Fruit fly (Drosophila melanogaster) whole organism, embryonic: ENCODE results near the gene CG5381.

Source experiments
- B-H2 ChIP-seq: fragments of 200-800 bp; sonication (Bioruptor generic); optimal IDR thresholded peaks from 2 replicates; lab custom pipeline; 2018; ENCODE audit warnings: missing biosample characterization, mild to moderate bottlenecking, missing genetic modification characterization
- CG12104 ChIP-seq: fragments of 200-800 bp; sonication (Bioruptor generic); optimal IDR thresholded peaks from 3 replicates; lab custom pipeline; 2016; ENCODE audit warnings: missing biosample characterization, missing genetic modification characterization
- CG12744 ChIP-seq: fragments of 200-800 bp; sonication (Bioruptor generic); optimal IDR thresholded peaks from 2 replicates; lab custom pipeline; 2016; ENCODE audit warnings: missing biosample characterization, missing genetic modification characterization
- CG12942 ChIP-seq: fragments of 200-800 bp; sonication (Bioruptor generic); optimal IDR thresholded peaks from 3 replicates; lab custom pipeline; 2016; ENCODE audit warnings: missing biosample characterization, missing genetic modification characterization
- CG13624 ChIP-seq: fragments of 200-800 bp; sonication (Bioruptor generic); optimal IDR thresholded peaks from 2 replicates; lab custom pipeline; 2016; ENCODE audit warnings: missing biosample characterization, missing genetic modification characterization
- CG13775 ChIP-seq: fragments of 200-800 bp; sonication (Bioruptor generic); optimal IDR thresholded peaks from 3 replicates; lab custom pipeline; 2017; ENCODE audit warnings: missing biosample characterization, mild to moderate bottlenecking, missing genetic modification characterization
- CG15696 ChIP-seq: fragments of 200-800 bp; sonication (Bioruptor generic); optimal IDR thresholded peaks from 2 replicates; lab custom pipeline; 2019; ENCODE audit warnings: missing biosample characterization, mild to moderate bottlenecking, missing genetic modification characterization, moderate library complexity
- CG1602 ChIP-seq: fragments of 200-800 bp; sonication (Bioruptor generic); optimal IDR thresholded peaks from 3 replicates; lab custom pipeline; 2016; ENCODE audit warnings: missing biosample characterization, missing genetic modification characterization
- CG16813 ChIP-seq: fragments of 200-800 bp; sonication (Bioruptor generic); IDR thresholded peaks from 3 replicates; pipeline ENCODE4 v1.3.6; 2022; ENCODE audit warnings: missing biosample characterization, missing genetic modification characterization; ENCODE audit not compliant: partially characterized antibody
- CG17328 ChIP-seq: fragments of 200-800 bp; sonication (Bioruptor generic); IDR thresholded peaks from 2 replicates; pipeline ENCODE4 v1.3.6; 2022; ENCODE audit warnings: missing biosample characterization, missing genetic modification characterization
- CG18011 ChIP-seq: fragments of 200-800 bp; sonication (Bioruptor generic); optimal IDR thresholded peaks from 2 replicates; lab custom pipeline; 2017; ENCODE audit warnings: missing biosample characterization, missing genetic modification characterization, mild to moderate bottlenecking, moderate library complexity, missing genotype
- CG2199 ChIP-seq: fragments of 200-800 bp; sonication (Bioruptor generic); IDR thresholded peaks from 3 replicates; pipeline ENCODE4 v1.3.6; 2022; ENCODE audit warnings: missing biosample characterization, missing genetic modification characterization
- CG31441 ChIP-seq: fragments of 200-800 bp; sonication (Bioruptor generic); IDR thresholded peaks from 2 replicates; pipeline ENCODE4 v1.3.6; 2022; ENCODE audit warnings: missing biosample characterization, missing genetic modification characterization
- CG3163 ChIP-seq: fragments of 200-800 bp; sonication (Bioruptor generic); optimal IDR thresholded peaks from 3 replicates; lab custom pipeline; 2016; ENCODE audit warnings: missing biosample characterization, missing genetic modification characterization
- CG4854 ChIP-seq: fragments of 200-800 bp; sonication (Bioruptor generic); optimal IDR thresholded peaks from 2 replicates; lab custom pipeline; 2016; ENCODE audit warnings: missing biosample characterization, missing genetic modification characterization, inconsistent platforms
- CG6683 ChIP-seq: fragments of 200-800 bp; sonication (Bioruptor generic); optimal IDR thresholded peaks from 2 replicates; lab custom pipeline; 2017; ENCODE audit warnings: missing biosample characterization, mild to moderate bottlenecking, missing genetic modification characterization, missing genetic modification reagents
- CG8388 ChIP-seq: fragments of 200-800 bp; sonication (Bioruptor generic); optimal IDR thresholded peaks from 2 replicates; lab custom pipeline; 2019; ENCODE audit warnings: missing biosample characterization, mild to moderate bottlenecking, missing genetic modification characterization, moderate library complexity
- CoRest ChIP-seq: fragments of 200-800 bp; sonication (Bioruptor generic); optimal IDR thresholded peaks from 3 replicates; lab custom pipeline; 2018; ENCODE audit warnings: missing biosample characterization, mild to moderate bottlenecking, missing genetic modification characterization, moderate library complexity
- Dll ChIP-seq: fragments of 200-800 bp; sonication (Bioruptor generic); IDR thresholded peaks from 4 replicates; pipeline ENCODE4 v1.3.6; 2022; ENCODE audit warnings: missing biosample characterization, missing genetic modification characterization; ENCODE audit not compliant: partially characterized antibody
- Dp ChIP-seq: fragments of 200-800 bp; sonication (Bioruptor generic); optimal IDR thresholded peaks from 2 replicates; lab custom pipeline; 2018; ENCODE audit warnings: missing biosample characterization, mild to moderate bottlenecking, missing genetic modification characterization, moderate library complexity
- E2f2 ChIP-seq: fragments of 200-800 bp; sonication (Bioruptor generic); IDR thresholded peaks from 2 replicates; pipeline ENCODE4 v1.3.6; 2022; ENCODE audit warnings: missing biosample characterization, missing genetic modification characterization
- H15 ChIP-seq: fragments of 200-800 bp; sonication (Bioruptor generic); IDR thresholded peaks from 3 replicates; pipeline ENCODE4 v1.3.6; 2022; ENCODE audit warnings: missing biosample characterization, missing genetic modification characterization
- HHEX ChIP-seq: fragments of 200-800 bp; sonication (Bioruptor generic); optimal IDR thresholded peaks from 3 replicates; lab custom pipeline; 2017; ENCODE audit warnings: missing biosample characterization, mild to moderate bottlenecking, missing genetic modification characterization, missing genetic modification reagents
- Max ChIP-seq: fragments of 200-800 bp; sonication (Bioruptor generic); optimal IDR thresholded peaks from 2 replicates; lab custom pipeline; 2016; ENCODE audit warnings: missing biosample characterization, mild to moderate bottlenecking, missing genetic modification characterization
- Meics ChIP-seq: fragments of 200-800 bp; sonication (Bioruptor generic); optimal IDR thresholded peaks from 2 replicates; lab custom pipeline; 2017; ENCODE audit warnings: missing biosample characterization, mild to moderate bottlenecking, missing genetic modification characterization
- NC2α ChIP-seq: fragments of 200-800 bp; sonication (Bioruptor generic); optimal IDR thresholded peaks from 2 replicates; lab custom pipeline; 2016; ENCODE audit warnings: missing biosample characterization, missing genetic modification characterization
- NC2β ChIP-seq: fragments of 200-800 bp; sonication (Bioruptor generic); optimal IDR thresholded peaks from 2 replicates; lab custom pipeline; 2016; ENCODE audit warnings: missing biosample characterization, missing genetic modification characterization
- Nf-YA ChIP-seq: fragments of 200-800 bp; sonication (Bioruptor generic); IDR thresholded peaks from 2 replicates; pipeline ENCODE4 v1.3.6; 2022; ENCODE audit warnings: missing biosample characterization, missing genetic modification characterization
- Sry-δ ChIP-seq: fragments of 200-800 bp; sonication (Bioruptor generic); optimal IDR thresholded peaks from 2 replicates; lab custom pipeline; 2016; ENCODE audit warnings: missing biosample characterization, missing genetic modification characterization
- Taf1 ChIP-seq: fragments of 200-800 bp; sonication (Bioruptor generic); IDR thresholded peaks from 2 replicates; pipeline ENCODE4 v1.3.6; 2022; ENCODE audit warnings: missing biosample characterization, missing genetic modification characterization
- Trl ChIP-seq, 3 experiments: fragments of >200 bp in 2 of 3; fragments of 200-800 bp in 1 of 3; sonication (Bioruptor generic) in 1 of 3; optimal IDR thresholded peaks; 2 replicates in 1 of 3; 3 replicates in 2 of 3; lab custom pipeline; 2016 to 2017; ENCODE audit warnings: missing biosample characterization in 1 of 3, missing genetic modification characterization in 1 of 3
- Xbp1 ChIP-seq: fragments of 200-800 bp; sonication (Bioruptor generic); optimal IDR thresholded peaks from 3 replicates; lab custom pipeline; 2016; ENCODE audit warnings: missing biosample characterization, mild to moderate bottlenecking, missing genetic modification characterization
- Xrp1 ChIP-seq: fragments of 200-800 bp; sonication (Bioruptor generic); IDR thresholded peaks from 2 replicates; pipeline ENCODE4 v1.3.6; 2022; ENCODE audit warnings: missing biosample characterization, missing genetic modification characterization
- ac ChIP-seq: fragments of 200-800 bp; sonication (Bioruptor generic); optimal IDR thresholded peaks from 3 replicates; lab custom pipeline; 2017; ENCODE audit warnings: missing biosample characterization, mild to moderate bottlenecking, missing genetic modification characterization
- bbx ChIP-seq: fragments of 200-800 bp; sonication (Bioruptor generic); IDR thresholded peaks from 2 replicates; pipeline ENCODE4 v1.3.6; 2022; ENCODE audit warnings: missing biosample characterization, missing genetic modification characterization; ENCODE audit not compliant: partially characterized antibody
- emc ChIP-seq: fragments of 200-800 bp; sonication (Bioruptor generic); optimal IDR thresholded peaks from 2 replicates; lab custom pipeline; 2016; ENCODE audit warnings: missing biosample characterization, missing genetic modification characterization
- eyg ChIP-seq: fragments of 200-800 bp; sonication (Bioruptor generic); optimal IDR thresholded peaks from 3 replicates; lab custom pipeline; 2016; ENCODE audit warnings: missing biosample characterization, missing genetic modification characterization
- fd96Cb ChIP-seq: fragments of 200-800 bp; sonication (Bioruptor generic); optimal IDR thresholded peaks from 2 replicates; lab custom pipeline; 2018; ENCODE audit warnings: missing biosample characterization, mild to moderate bottlenecking, missing genetic modification characterization, moderate library complexity
- grn ChIP-seq: fragments of 200-800 bp; sonication (Bioruptor generic); optimal IDR thresholded peaks from 3 replicates; lab custom pipeline; 2017; ENCODE audit warnings: missing biosample characterization, missing genetic modification characterization
- her ChIP-seq: fragments of 200-800 bp; sonication (Bioruptor generic); optimal IDR thresholded peaks from 2 replicates; lab custom pipeline; 2016; ENCODE audit warnings: missing biosample characterization, missing genetic modification characterization
- maf-S ChIP-seq: fragments of 200-800 bp; sonication (Bioruptor generic); optimal IDR thresholded peaks from 2 replicates; lab custom pipeline; 2016; ENCODE audit warnings: missing biosample characterization, missing genetic modification characterization
- onecut ChIP-seq: fragments of 200-800 bp; sonication (Bioruptor generic); IDR thresholded peaks from 2 replicates; pipeline ENCODE4 v1.3.6; 2022; ENCODE audit warnings: missing biosample characterization, missing genetic modification characterization
- p53 ChIP-seq: fragments of 200-800 bp; sonication (Bioruptor generic); optimal IDR thresholded peaks from 2 replicates; lab custom pipeline; 2016; ENCODE audit warnings: missing biosample characterization, missing genetic modification characterization
- sd ChIP-seq: fragments of 200-800 bp; sonication (Bioruptor generic); optimal IDR thresholded peaks from 3 replicates; lab custom pipeline; 2018; ENCODE audit warnings: missing biosample characterization, mild to moderate bottlenecking, missing genetic modification characterization, moderate library complexity
- sqz ChIP-seq: fragments of 200-800 bp; sonication (Bioruptor generic); optimal IDR thresholded peaks from 3 replicates; lab custom pipeline; 2018; ENCODE audit warnings: missing biosample characterization, mild to moderate bottlenecking, missing genetic modification characterization
- tin ChIP-seq: fragments of 200-800 bp; sonication (Bioruptor generic); optimal IDR thresholded peaks from 3 replicates; lab custom pipeline; 2016; ENCODE audit warnings: missing biosample characterization, missing genetic modification characterization
- tio ChIP-seq: fragments of 200-800 bp; sonication (Bioruptor generic); optimal IDR thresholded peaks from 2 replicates; lab custom pipeline; 2017; ENCODE audit warnings: missing biosample characterization, missing genetic modification characterization, inconsistent platforms
- trem ChIP-seq: fragments of 200-800 bp; optimal IDR thresholded peaks from 3 replicates; lab custom pipeline; 2019; ENCODE audit warnings: missing biosample characterization, mild to moderate bottlenecking, missing genetic modification characterization, moderate library complexity
- wor ChIP-seq: fragments of 200-800 bp; sonication (Bioruptor generic); IDR thresholded peaks from 2 replicates; pipeline ENCODE4 v1.3.6; 2022; ENCODE audit warnings: missing biosample characterization, missing genetic modification characterization
- zfh2 ChIP-seq: fragments of 200-800 bp; sonication (Bioruptor generic); optimal IDR thresholded peaks from 2 replicates; lab custom pipeline; 2016; ENCODE audit warnings: missing biosample characterization, missing genetic modification characterization

CG5381 gene

dm6 chr2L:10292066-10292560, 30.8 kb downstream of the CG5381 start, which contains the start of gene Ufd4 (continued):
- TF ChIP-seq Max (GFP tag; lab: Kevin White, UChicago): peak; percentile 53
- TF ChIP-seq Trl (optimal IDR thresholded peaks at IDR 0.05; lab: Kevin White, UChicago): no peak
- TF ChIP-seq Trl (GFP tag; optimal IDR thresholded peaks at IDR 0.05; lab: Kevin White, UChicago): peak; percentile 69
- peak; percentile 34 for TF ChIP-seq CG13775 (GFP tag; lab: Kevin White, UChicago)
- TF ChIP-seq trem (tag; lab: Kevin White, UChicago): peak; percentile 66
- TF ChIP-seq CG12744 (GFP tag; lab: Kevin White, UChicago): peak; percentile 61
- no peak for TF ChIP-seq NC2α
- TF ChIP-seq grn (GFP tag; lab: Kevin White, UChicago): no peak
- TF ChIP-seq CG13624 (GFP tag; lab: Kevin White, UChicago): peak; percentile 66
- TF ChIP-seq CoRest: no peak
- peak; percentile 87 for TF ChIP-seq Sry-δ (GFP tag; lab: Kevin White, UChicago)
- TF ChIP-seq bbx (GFP tag; lab: Robert Waterston, UW): peak; percentile 61; the same call in 1 of the 2 replicates
- peak; percentile 61 for TF ChIP-seq CG12104
- no peak for TF ChIP-seq ac (GFP tag; lab: Kevin White, UChicago)
- no peak for TF ChIP-seq p53 (GFP tag; lab: Kevin White, UChicago)
- no peak for TF ChIP-seq sqz (GFP tag; lab: Kevin White, UChicago)
- no peak for TF ChIP-seq H15 (GFP tag; lab: Robert Waterston, UW)
- TF ChIP-seq Meics: no peak
- TF ChIP-seq tin (GFP tag; lab: Kevin White, UChicago): peak; percentile 68
- no peak for TF ChIP-seq tio (GFP tag; lab: Kevin White, UChicago)
- TF ChIP-seq CG15696 (tag; lab: Kevin White, UChicago): peak; percentile 65
- TF ChIP-seq CG2199 (GFP tag; lab: Robert Waterston, UW): 0 out of 3 replicates have a peak, but pooled peaks have one; percentile 7
- peak; percentile 35 for TF ChIP-seq CG4854
- TF ChIP-seq CG3163 (GFP tag; lab: Kevin White, UChicago): peak; percentile 34
- TF ChIP-seq Nf-YA (GFP tag; lab: Robert Waterston, UW): peak; percentile 44; the same call in 1 of the 2 replicates
- TF ChIP-seq CG6683 (GFP tag; lab: Kevin White, UChicago): peak; percentile 24
- TF ChIP-seq Xrp1 (GFP tag; lab: Robert Waterston, UW): peak; percentile 79
- peak; percentile 19 for TF ChIP-seq CG18011 (GFP tag; lab: Kevin White, UChicago)
- peak; percentile 76 for TF ChIP-seq Xbp1 (GFP tag; lab: Kevin White, UChicago)
- peak; percentile 49 for TF ChIP-seq CG8388 (GFP tag; lab: Kevin White, UChicago)
- TF ChIP-seq NC2β: peak; percentile 66
- TF ChIP-seq B-H2 (GFP tag; lab: Kevin White, UChicago): peak; percentile 48
- no peak for TF ChIP-seq sd (tag; lab: Kevin White, UChicago)
- peak; percentile 33; the same call in 1 of the 2 replicates for TF ChIP-seq E2f2 (GFP tag; lab: Robert Waterston, UW)
- TF ChIP-seq Dll (GFP tag; lab: Robert Waterston, UW): peak; percentile 56; the same call in 2 of the 4 replicates
- TF ChIP-seq zfh2 (GFP tag; lab: Kevin White, UChicago): peak; percentile 60
- TF ChIP-seq Taf1 (GFP tag; lab: Robert Waterston, UW): no peak
- TF ChIP-seq HHEX (GFP tag; lab: Kevin White, UChicago): no peak
- peak; percentile 46 for TF ChIP-seq CG1602 (GFP tag; lab: Kevin White, UChicago)
- peak; percentile 40 for TF ChIP-seq her (GFP tag; lab: Kevin White, UChicago)
- no peak for TF ChIP-seq wor (GFP tag; lab: Robert Waterston, UW)
- peak; percentile 58 for TF ChIP-seq CG17328 (GFP tag; lab: Robert Waterston, UW)
- TF ChIP-seq onecut (GFP tag; lab: Robert Waterston, UW): peak; percentile 93
- TF ChIP-seq fd96Cb (tag; lab: Kevin White, UChicago): peak; percentile 56
- peak; percentile 54 for TF ChIP-seq maf-S (GFP tag; lab: Kevin White, UChicago)
- no peak for TF ChIP-seq CG31441 (GFP tag; lab: Robert Waterston, UW)
- TF ChIP-seq CG16813: peak; percentile 40; the same call in 2 of the 3 replicates
- peak; percentile 5 for TF ChIP-seq emc (GFP tag; lab: Kevin White, UChicago)
- peak; percentile 23 for TF ChIP-seq eyg (GFP tag; lab: Kevin White, UChicago)
- TF ChIP-seq CG12942 (GFP tag; lab: Kevin White, UChicago): peak; percentile 7
- TF ChIP-seq Dp (GFP tag; lab: Kevin White, UChicago): peak; percentile 16
